Fruit fly (Drosophila melanogaster): ENCODE results near the gene CG4116.
A peak's percentile ranks its signal among the peaks of the same experiment; 100 is the strongest.

CG4116 gene

dm6 chrX:3045424-3045823, 21.9 kb downstream of the CG4116 start:
- no peak for TF ChIP-seq CG11085 (GFP tag; IDR thresholded peaks at IDR 0.05)
- no peak for TF ChIP-seq CG7271 (tag; optimal IDR thresholded peaks at IDR 0.05)
- TF ChIP-seq Drgx (GFP tag; IDR thresholded peaks at IDR 0.05), result peak; percentile 71
- no peak for TF ChIP-seq sqz (GFP tag; optimal IDR thresholded peaks at IDR 0.05)
- TF ChIP-seq CG33213 (GFP tag; optimal IDR thresholded peaks at IDR 0.05), result no peak
- peak in 1 of 2 experiments; percentile 18 for TF ChIP-seq Hr51 (GFP tag; optimal IDR thresholded peaks at IDR 0.05)
- TF ChIP-seq otp (GFP tag; IDR thresholded peaks at IDR 0.05), result no peak
- no peak for TF ChIP-seq exex (tag; optimal IDR thresholded peaks at IDR 0.05)
- TF ChIP-seq CG32532 (GFP tag; IDR thresholded peaks at IDR 0.05), result no peak
- TF ChIP-seq HmgD (GFP tag; optimal IDR thresholded peaks at IDR 0.05), result no peak
- no peak for TF ChIP-seq CG9876 (GFP tag; optimal IDR thresholded peaks at IDR 0.05)
- no peak for TF ChIP-seq CG17186 (GFP tag; optimal IDR thresholded peaks at IDR 0.05)
- no peak for TF ChIP-seq Sry-β (GFP tag; optimal IDR thresholded peaks at IDR 0.05)
- TF ChIP-seq CG15011 (GFP tag; optimal IDR thresholded peaks at IDR 0.05), result no peak
- no peak for TF ChIP-seq eyg (GFP tag; optimal IDR thresholded peaks at IDR 0.05)
- TF ChIP-seq CG42726 (GFP tag; IDR thresholded peaks at IDR 0.05; ENCODE audit: partially characterized antibody), result no peak

dm6 chrX:3044798-3045197, 22.6 kb downstream of the CG4116 start:
- TF ChIP-seq pzg (GFP tag; optimal IDR thresholded peaks at IDR 0.05), result no peak
- peak in 1 of 2 experiments; percentile 6 for TF ChIP-seq Pdp1 (GFP tag; optimal IDR thresholded peaks at IDR 0.05)
- no peak for TF ChIP-seq vfl (GFP tag; optimal IDR thresholded peaks at IDR 0.05)
- TF ChIP-seq abd-A (tag; optimal IDR thresholded peaks at IDR 0.05), result no peak
- no peak for TF ChIP-seq CG31388 (GFP tag; optimal IDR thresholded peaks at IDR 0.05)
- no peak for TF ChIP-seq CG9437 (GFP tag; optimal IDR thresholded peaks at IDR 0.05)
- TF ChIP-seq seq (GFP tag; IDR thresholded peaks at IDR 0.05), result no peak
- TF ChIP-seq CG1529 (GFP tag; optimal IDR thresholded peaks at IDR 0.05), result no peak
- TF ChIP-seq Meics (GFP tag; optimal IDR thresholded peaks at IDR 0.05), result no peak
- TF ChIP-seq CG1603 (tag; optimal IDR thresholded peaks at IDR 0.05), result peak; percentile 38
- TF ChIP-seq CG34422 (GFP tag; IDR thresholded peaks at IDR 0.05), result no peak
- TF ChIP-seq CG2120 (GFP tag; optimal IDR thresholded peaks at IDR 0.05), result peak; percentile 38
- no peak for TF ChIP-seq chinmo (GFP tag; IDR thresholded peaks at IDR 0.05; ENCODE audit: partially characterized antibody)
- no peak for TF ChIP-seq twi (tag; optimal IDR thresholded peaks at IDR 0.05)
- no peak for TF ChIP-seq CG8290 (GFP tag; optimal IDR thresholded peaks at IDR 0.05)
- TF ChIP-seq CG8290 (tag; optimal IDR thresholded peaks at IDR 0.05), result peak in 1 of 2 experiments; percentile 0
- no peak for TF ChIP-seq CG11247 (GFP tag; IDR thresholded peaks at IDR 0.05)
- no peak for TF ChIP-seq chif (GFP tag; optimal IDR thresholded peaks at IDR 0.05)
- TF ChIP-seq ara (GFP tag; IDR thresholded peaks at IDR 0.05), result 0 out of 2 replicates have a peak, but pooled peaks have one; percentile 22
- TF ChIP-seq cato (GFP tag; optimal IDR thresholded peaks at IDR 0.05; ENCODE audit: borderline replicate concordance), result no peak
- TF ChIP-seq onecut (GFP tag; IDR thresholded peaks at IDR 0.05), result no peak
- TF ChIP-seq CG8765 (GFP tag; IDR thresholded peaks at IDR 0.05), result no peak
- no peak for TF ChIP-seq CG2116 (GFP tag; optimal IDR thresholded peaks at IDR 0.05)
- TF ChIP-seq CG15269 (tag; optimal IDR thresholded peaks at IDR 0.05), result peak; percentile 2
- TF ChIP-seq CG6175 (GFP tag; IDR thresholded peaks at IDR 0.05), result no peak
- TF ChIP-seq Awh (GFP tag; IDR thresholded peaks at IDR 0.05), result no peak
- TF ChIP-seq D19B (GFP tag; optimal IDR thresholded peaks at IDR 0.05), result no peak
- no peak for TF ChIP-seq H2.0 (GFP tag; IDR thresholded peaks at IDR 0.05)
- no peak for TF ChIP-seq wek (GFP tag; optimal IDR thresholded peaks at IDR 0.05)
- peak; percentile 75 for TF ChIP-seq sens (GFP tag)
- peak; percentile 19 for TF ChIP-seq CG15696 (tag; optimal IDR thresholded peaks at IDR 0.05)
- no peak for TF ChIP-seq CG3163 (GFP tag; optimal IDR thresholded peaks at IDR 0.05)
- TF ChIP-seq CG1832 (GFP tag; optimal IDR thresholded peaks at IDR 0.05), result no peak
- TF ChIP-seq sc (optimal IDR thresholded peaks at IDR 0.05), result no peak
- TF ChIP-seq sc (GFP tag; optimal IDR thresholded peaks at IDR 0.05), result no peak
- no peak for TF ChIP-seq NFAT (GFP tag; IDR thresholded peaks at IDR 0.05)
